Worm (Caenorhabditis elegans): ENCODE data around the gene Y43B11AR.3.

Gene Y43B11AR.3

DNA sequence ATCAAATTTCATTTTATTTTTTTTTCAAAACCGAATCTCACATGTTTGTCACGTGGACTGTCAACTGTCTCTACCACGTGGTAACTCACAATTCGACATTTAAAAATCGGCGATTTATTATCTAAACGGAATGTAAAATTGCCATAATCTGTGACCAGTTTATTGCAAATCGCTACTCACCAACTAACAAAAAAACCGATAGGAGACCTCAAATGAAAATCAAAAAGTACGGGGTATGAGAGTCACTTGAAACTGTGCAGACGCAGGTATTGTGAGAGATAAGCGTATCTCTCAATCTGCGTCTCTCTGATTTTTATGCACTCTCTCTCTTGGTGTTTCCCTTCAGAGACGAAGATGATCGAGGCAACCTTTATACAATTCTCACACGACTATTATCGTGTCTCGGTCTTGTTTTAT is 35.7 kb downstream of the Y43B11AR.3 start (continued):
- TF ChIP-seq pqm-1 (tag; optimal IDR thresholded peaks at IDR 0.05) (peak; percentile 92), nhr-48 (tag; optimal IDR thresholded peaks at IDR 0.05) (peak; percentile 88), jun-1 (tag; optimal IDR thresholded peaks at IDR 0.05) (peak; percentile 15), ztf-11 (tag; optimal IDR thresholded peaks at IDR 0.05) (no peak), daf-16 (GFP tag; optimal IDR thresholded peaks at IDR 0.05) (peak in 1 of 2 experiments; percentile 48), daf-16 (tag; optimal IDR thresholded peaks at IDR 0.05) (peak; percentile 88), saeg-2 (GFP tag; IDR thresholded peaks at IDR 0.05) (0 out of 2 replicates have a peak, but pooled peaks have one; percentile 45), lin-38 (GFP tag; IDR thresholded peaks at IDR 0.05) (no peak), arid-1 (GFP tag; conservative IDR thresholded peaks at IDR 0.05) (0 out of 2 replicates have a peak, but pooled peaks have one; percentile 4), T26A8.4 (GFP tag; IDR thresholded peaks at IDR 0.05) (peak; percentile 61), mes-2 (tag; optimal IDR thresholded peaks at IDR 0.05; ENCODE audit: poor library complexity, severe bottlenecking) (peak; percentile 45), duxl-1 (tag; optimal IDR thresholded peaks at IDR 0.05; ENCODE audit: poor library complexity) (no peak), hlh-30 (tag; optimal IDR thresholded peaks at IDR 0.05; ENCODE audit: insufficient read depth) (peak; percentile 92), mdl-1 (tag; optimal IDR thresholded peaks at IDR 0.05) (peak in 1 of 2 experiments; percentile 85)

- TF ChIP-seq skn-1 (tag; optimal IDR thresholded peaks at IDR 0.05), result no peak
- no peak for TF ChIP-seq F10B5.3 (tag; optimal IDR thresholded peaks at IDR 0.05)
- no peak for TF ChIP-seq ceh-44 (GFP tag; IDR thresholded peaks at IDR 0.05)
- TF ChIP-seq zip-2 (tag; optimal IDR thresholded peaks at IDR 0.05), result no peak
- TF ChIP-seq arid-1 (GFP tag; conservative IDR thresholded peaks at IDR 0.05), result no peak
- no peak for TF ChIP-seq dmd-8 (GFP tag; IDR thresholded peaks at IDR 0.05)
- TF ChIP-seq R02D3.7 (tag; optimal IDR thresholded peaks at IDR 0.05), result no peak
- TF ChIP-seq gei-8 (GFP tag; optimal IDR thresholded peaks at IDR 0.05), result no peak
- no peak for TF ChIP-seq pha-4 (GFP tag; IDR thresholded peaks at IDR 0.05)
- TF ChIP-seq pha-4 (tag; optimal IDR thresholded peaks at IDR 0.05), result no peak
- TF ChIP-seq lim-7 (GFP tag; IDR thresholded peaks at IDR 0.05), result no peak
- no peak for TF ChIP-seq unc-62 (GFP tag; optimal IDR thresholded peaks at IDR 0.05 in 1 of 2)
- no peak for TF ChIP-seq unc-62 (tag; optimal IDR thresholded peaks at IDR 0.05)
- TF ChIP-seq pqm-1 (tag; optimal IDR thresholded peaks at IDR 0.05), result peak; percentile 34
- no peak for TF ChIP-seq mdl-1 (tag; optimal IDR thresholded peaks at IDR 0.05)
- no peak for TF ChIP-seq lin-38 (GFP tag; IDR thresholded peaks at IDR 0.05)
- no peak for TF ChIP-seq sdz-12 (GFP tag; optimal IDR thresholded peaks at IDR 0.05)
- TF ChIP-seq snpc-4 (tag; optimal IDR thresholded peaks at IDR 0.05), result no peak
- no peak for TF ChIP-seq vab-7 (GFP tag; IDR thresholded peaks at IDR 0.05)
- no peak for TF ChIP-seq mep-1 (tag; optimal IDR thresholded peaks at IDR 0.05)
- TF ChIP-seq unc-130 (GFP tag; optimal IDR thresholded peaks at IDR 0.05), result no peak
- TF ChIP-seq madf-9 (GFP tag; conservative IDR thresholded peaks at IDR 0.05), result no peak
- no peak for TF ChIP-seq nhr-42 (GFP tag; IDR thresholded peaks at IDR 0.05)
- TF ChIP-seq unc-39 (tag; optimal IDR thresholded peaks at IDR 0.05), result no peak
- no peak for TF ChIP-seq spr-3 (GFP tag; optimal IDR thresholded peaks at IDR 0.05)
- no peak for TF ChIP-seq lin-29 (GFP tag; IDR thresholded peaks at IDR 0.05)
- TF ChIP-seq hlh-11 (tag; optimal IDR thresholded peaks at IDR 0.05), result peak; percentile 24
- TF ChIP-seq ceh-32 (tag; optimal IDR thresholded peaks at IDR 0.05; ENCODE audit: poor library complexity), result no peak
- TF ChIP-seq nhr-28 (tag; optimal IDR thresholded peaks at IDR 0.05), result peak; percentile 23
- TF ChIP-seq ama-1 (optimal IDR thresholded peaks at IDR 0.05), result no peak
- no peak for TF ChIP-seq dpl-1 (GFP tag; optimal IDR thresholded peaks at IDR 0.05)
- TF ChIP-seq lin-1 (GFP tag; IDR thresholded peaks at IDR 0.05), result no peak
- TF ChIP-seq T20F7.1 (GFP tag; optimal IDR thresholded peaks at IDR 0.05), result no peak
- TF ChIP-seq nhr-48 (tag; optimal IDR thresholded peaks at IDR 0.05), result peak; percentile 24
- no peak for TF ChIP-seq cey-2 (tag; optimal IDR thresholded peaks at IDR 0.05; ENCODE audit: borderline replicate concordance, insufficient read depth)
- TF ChIP-seq zfp-2 (tag; optimal IDR thresholded peaks at IDR 0.05), result no peak
- TF ChIP-seq snpc-1.2 (GFP tag; IDR thresholded peaks at IDR 0.05), result no peak
- TF ChIP-seq daf-12 (tag; optimal IDR thresholded peaks at IDR 0.05), result no peak
- TF ChIP-seq daf-19 (GFP tag; conservative IDR thresholded peaks at IDR 0.05), result no peak
- TF ChIP-seq ztf-7 (tag; optimal IDR thresholded peaks at IDR 0.05), result no peak
Measured at ce11 chrIV:7046641-7047361, 36.7 kb downstream of the Y43B11AR.3 start.

Measured in whole organism, L4 larva.